Fruit fly (Drosophila melanogaster): Measurements from ENCODE around the gene CG9967.
A peak's percentile ranks its signal among the peaks of the same experiment; 100 is the strongest.

CG9967 gene

DNA sequence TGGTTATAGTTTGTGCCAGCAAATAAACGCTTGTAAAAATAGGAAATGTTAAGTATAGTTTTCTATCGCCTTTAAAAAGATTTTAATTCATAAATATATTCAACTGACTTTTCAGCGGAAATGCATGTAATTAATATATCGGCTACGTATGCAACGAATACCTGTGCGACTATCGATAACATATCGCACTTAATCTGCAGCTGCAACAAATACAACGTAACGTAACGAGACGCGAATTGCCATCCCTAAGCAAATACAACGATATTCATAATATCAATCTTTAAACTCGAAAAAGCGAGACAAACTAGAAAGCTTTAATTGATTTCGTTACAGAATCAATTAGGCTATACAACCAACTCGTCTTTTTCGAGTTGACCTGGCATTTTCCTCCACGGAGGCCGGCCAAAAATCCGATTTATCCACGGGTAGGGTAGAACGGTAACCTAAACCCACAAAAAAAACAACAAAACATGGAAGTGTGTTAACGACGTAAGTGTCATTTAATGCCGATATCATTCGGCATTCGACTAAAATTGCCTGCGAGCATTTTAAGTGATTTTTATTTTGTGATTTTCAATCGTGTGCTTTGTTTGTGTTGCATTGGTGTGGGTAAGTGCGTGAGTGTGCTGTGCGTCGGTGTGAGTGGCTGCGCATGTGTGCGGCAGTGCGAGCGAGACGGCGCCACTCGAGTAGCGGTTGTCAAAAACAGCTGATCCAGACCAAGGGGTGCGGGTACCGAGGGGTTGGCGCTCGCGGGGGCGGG lies 18.7 kb upstream of the CG9967 start, which contains the start of gene Atxn7 (continued):
- TF ChIP-seq dimm (GFP tag; IDR thresholded peaks at IDR 0.05) (no peak), CG11398 (GFP tag; optimal IDR thresholded peaks at IDR 0.05) (peak; percentile 3), MTF-1 (GFP tag; optimal IDR thresholded peaks at IDR 0.05; ENCODE audit: borderline replicate concordance) (peak; percentile 70), CG8944 (GFP tag; optimal IDR thresholded peaks at IDR 0.05) (peak; percentile 29), mirr (GFP tag; optimal IDR thresholded peaks at IDR 0.05) (peak; percentile 67), CG3163 (GFP tag; optimal IDR thresholded peaks at IDR 0.05) (peak; percentile 32), tna (GFP tag; IDR thresholded peaks at IDR 0.05; ENCODE audit: partially characterized antibody) (peak; percentile 73; the same call in 1 of the 2 replicates), H2.0 (GFP tag; IDR thresholded peaks at IDR 0.05) (peak; percentile 8; the same call in 1 of the 2 replicates), grn (GFP tag; optimal IDR thresholded peaks at IDR 0.05) (peak; percentile 31), CG12659 (GFP tag; optimal IDR thresholded peaks at IDR 0.05) (peak; percentile 79), CG17186 (GFP tag; optimal IDR thresholded peaks at IDR 0.05) (peak; percentile 74), Six4 (GFP tag; optimal IDR thresholded peaks at IDR 0.05) (no peak), CG9727 (GFP tag; optimal IDR thresholded peaks at IDR 0.05) (peak; percentile 77), nerfin-1 (tag; optimal IDR thresholded peaks at IDR 0.05) (peak; percentile 58), HLH4C (GFP tag; IDR thresholded peaks at IDR 0.05; ENCODE audit: partially characterized antibody) (peak; percentile 95), CG7271 (tag; optimal IDR thresholded peaks at IDR 0.05) (peak; percentile 88), CG15011 (GFP tag; optimal IDR thresholded peaks at IDR 0.05) (peak; percentile 28), bbx (GFP tag; IDR thresholded peaks at IDR 0.05; ENCODE audit: partially characterized antibody) (peak; percentile 99), slbo (GFP tag; IDR thresholded peaks at IDR 0.05) (peak; percentile 38; the same call in 1 of the 2 replicates), bcd (GFP tag; optimal IDR thresholded peaks at IDR 0.05) (peak; percentile 80), vnd (GFP tag; IDR thresholded peaks at IDR 0.05; ENCODE audit: partially characterized antibody) (peak; percentile 83), fd96Cb (tag; optimal IDR thresholded peaks at IDR 0.05) (no peak), sob (GFP tag; IDR thresholded peaks at IDR 0.05) (peak; percentile 72), Sin3A (optimal IDR thresholded peaks at IDR 0.05) (peak; percentile 34), Atf6 (GFP tag; IDR thresholded peaks at IDR 0.05) (peak; percentile 39), zfh1 (GFP tag; IDR thresholded peaks at IDR 0.05) (peak; percentile 88), pan (optimal IDR thresholded peaks at IDR 0.05) (no peak), pan (GFP tag; optimal IDR thresholded peaks at IDR 0.05 in 1 of 2, IDR thresholded peaks at IDR 0.05 in 1 of 2) (peak in 1 of 2 experiments; percentile 72), CG2120 (GFP tag; optimal IDR thresholded peaks at IDR 0.05) (peak; percentile 16), CG16813 (GFP tag; IDR thresholded peaks at IDR 0.05; ENCODE audit: partially characterized antibody) (peak; percentile 97), peb (GFP tag; IDR thresholded peaks at IDR 0.05) (0 out of 2 replicates have a peak, but pooled peaks have one; percentile 8), Fer3 (tag; optimal IDR thresholded peaks at IDR 0.05) (peak; percentile 63), Adf1 (GFP tag; IDR thresholded peaks at IDR 0.05) (peak; percentile 58), HmgZ (tag; optimal IDR thresholded peaks at IDR 0.05) (peak; percentile 87), maf-S (GFP tag; optimal IDR thresholded peaks at IDR 0.05) (peak; percentile 26), CG2199 (GFP tag; IDR thresholded peaks at IDR 0.05) (no peak), zen (tag; optimal IDR thresholded peaks at IDR 0.05) (peak; percentile 88), Bdp1 (GFP tag; optimal IDR thresholded peaks at IDR 0.05) (peak; percentile 4), caup (GFP tag; optimal IDR thresholded peaks at IDR 0.05; ENCODE audit: severe bottlenecking) (peak; percentile 82), CG15073 (GFP tag; optimal IDR thresholded peaks at IDR 0.05) (no peak), ATbp (GFP tag; optimal IDR thresholded peaks at IDR 0.05) (peak; percentile 74), lilli (GFP tag; optimal IDR thresholded peaks at IDR 0.05) (peak; percentile 63), gsb-n (tag; optimal IDR thresholded peaks at IDR 0.05) (peak; percentile 74), sna (GFP tag; IDR thresholded peaks at IDR 0.05; ENCODE audit: partially characterized antibody) (peak; percentile 82), CG1024 (GFP tag; IDR thresholded peaks at IDR 0.05) (0 out of 2 replicates have a peak, but pooled peaks have one; percentile 21), CG9215 (GFP tag; IDR thresholded peaks at IDR 0.05) (no peak), CG8089 (GFP tag; optimal IDR thresholded peaks at IDR 0.05) (peak; percentile 69), cwo (GFP tag; optimal IDR thresholded peaks at IDR 0.05) (no peak)
